Worm (Caenorhabditis elegans) whole organism, L4 larva: ENCODE results near the gene mrpl-53.

Experiments used
- D1046.2 ChIP-seq: fragments of 200-800 bp; sonication (Bioruptor generic); IDR thresholded peaks from 2 replicates; pipeline ENCODE4 v1.3.6; 2022; ENCODE audit warnings: missing genetic modification characterization, missing compliant biosample characterization
- T26A8.4 ChIP-seq: fragments of 200-800 bp; sonication (Bioruptor generic); IDR thresholded peaks from 2 replicates; pipeline ENCODE4 v1.3.6; 2022; ENCODE audit warnings: missing genetic modification characterization, missing compliant biosample characterization
- Y75B8A.6 ChIP-seq: fragments of 200-800 bp; sonication (Bioruptor generic); IDR thresholded peaks from 2 replicates; pipeline ENCODE4 v1.3.6; 2022; ENCODE audit warnings: missing genetic modification reagents, missing genetic modification characterization, missing compliant biosample characterization
- aha-1 ChIP-seq: fragments of 150-350 bp; peaks from one replicate; lab custom pipeline; 2014; ENCODE audit warnings: missing biosample characterization, missing genetic modification characterization
- ctbp-1 ChIP-seq: fragments of 200-800 bp; sonication (Bioruptor generic); IDR thresholded peaks from 2 replicates; pipeline ENCODE4 v1.3.6; 2022; ENCODE audit warnings: missing genetic modification reagents, missing genetic modification characterization, missing compliant biosample characterization
- daf-16 ChIP-seq, 3 experiments: sonication (generic microtip); optimal IDR thresholded peaks; 2 replicates each; lab custom pipeline; 2016 to 2017; ENCODE audit warnings: missing genetic modification characterization in 3 of 3, missing genetic modification reagents in 3 of 3, mild to moderate bottlenecking in 2 of 3, missing compliant biosample characterization in 2 of 3, missing biosample characterization in 1 of 3, moderate library complexity in 1 of 3
- dmd-6 ChIP-seq: fragments of 200-800 bp; sonication (Bioruptor generic); IDR thresholded peaks from 2 replicates; pipeline ENCODE4 v1.3.6; 2022; ENCODE audit warnings: missing genetic modification reagents, missing genetic modification characterization, missing compliant biosample characterization
- dmd-8 ChIP-seq: fragments of 200-800 bp; sonication (Bioruptor generic); IDR thresholded peaks from 2 replicates; pipeline ENCODE4 v1.3.6; 2022; ENCODE audit warnings: missing genetic modification characterization, missing compliant biosample characterization
- dmd-9 ChIP-seq: fragments of 200-800 bp; sonication (Bioruptor generic); IDR thresholded peaks from 2 replicates; pipeline ENCODE4 v1.3.6; 2022; ENCODE audit warnings: missing genetic modification reagents, missing genetic modification characterization, missing compliant biosample characterization
- dve-1 ChIP-seq: sonication (generic microtip); optimal IDR thresholded peaks from 2 replicates; lab custom pipeline; 2017; ENCODE audit warnings: antibody characterized with exemption, mild to moderate bottlenecking, missing genetic modification characterization, missing compliant biosample characterization; ENCODE audit not compliant: insufficient read depth
- egl-27 ChIP-seq: sonication (generic microtip); optimal IDR thresholded peaks from 3 replicates; lab custom pipeline; 2017; ENCODE audit warnings: missing biosample characterization, missing genetic modification reagents, missing genetic modification characterization
- gei-8 ChIP-seq: fragments of 200-800 bp; sonication (Bioruptor generic); optimal IDR thresholded peaks from 2 replicates; lab custom pipeline; 2018; ENCODE audit warnings: mild to moderate bottlenecking, missing genetic modification characterization, missing compliant biosample characterization
- hif-1 ChIP-seq, 2 experiments: sonication (generic microtip); optimal IDR thresholded peaks; 2 replicates each; lab custom pipeline; 2016 to 2017; ENCODE audit warnings: missing compliant biosample characterization in 2 of 2, missing genetic modification characterization in 2 of 2, missing genetic modification reagents in 2 of 2, missing genotype in 2 of 2, mild to moderate bottlenecking in 1 of 2
- hlh-11 ChIP-seq: fragments of 200-800 bp; sonication (Bioruptor generic); optimal IDR thresholded peaks from 2 replicates; lab custom pipeline; 2018; ENCODE audit warnings: mild to moderate bottlenecking, missing genetic modification characterization, missing compliant biosample characterization
- hlh-30 ChIP-seq: sonication (generic microtip); optimal IDR thresholded peaks from 2 replicates; lab custom pipeline; 2017; ENCODE audit warnings: antibody characterized with exemption, mild to moderate bottlenecking, missing genetic modification characterization, missing compliant biosample characterization; ENCODE audit not compliant: insufficient read depth
- lin-1 ChIP-seq: fragments of 200-800 bp; sonication (Bioruptor generic); IDR thresholded peaks from 2 replicates; pipeline ENCODE4 v1.3.6; 2022; ENCODE audit warnings: missing genetic modification reagents, missing genetic modification characterization, missing compliant biosample characterization
- lir-3 ChIP-seq: sonication (generic microtip); optimal IDR thresholded peaks from 2 replicates; lab custom pipeline; 2016; ENCODE audit warnings: mild to moderate bottlenecking, missing genetic modification characterization, missing compliant biosample characterization
- lsy-2 ChIP-seq, 2 experiments: fragments of 150-350 bp in 1 of 2; sonication (generic microtip) in 1 of 2; optimal IDR thresholded peaks; 2 replicates each; lab custom pipeline; 2014 to 2017; ENCODE audit warnings: missing biosample characterization in 2 of 2, missing genetic modification characterization in 2 of 2
- madf-5 ChIP-seq, 2 experiments: fragments of 200-800 bp; sonication (Bioruptor generic); IDR thresholded peaks; 2 replicates each; pipeline ENCODE4 v1.3.6; 2022; ENCODE audit warnings: missing compliant biosample characterization in 2 of 2, missing genetic modification characterization in 2 of 2
- mdl-1 ChIP-seq, 2 experiments: fragments of 150-350 bp in 1 of 2; sonication (generic microtip) in 1 of 2; optimal IDR thresholded peaks; 2 replicates each; lab custom pipeline; 2014 to 2017; ENCODE audit warnings: missing biosample characterization in 2 of 2, missing genetic modification characterization in 2 of 2
- mep-1 ChIP-seq: fragments of 150-350 bp; sonication (generic microtip); optimal IDR thresholded peaks from 3 replicates; lab custom pipeline; 2014; ENCODE audit warnings: missing biosample characterization, missing genetic modification characterization
- mes-2 ChIP-seq: sonication (generic microtip); optimal IDR thresholded peaks from 2 replicates; lab custom pipeline; 2016; ENCODE audit warnings: missing genotype, mild to moderate bottlenecking, missing genetic modification characterization, missing compliant biosample characterization; ENCODE audit not compliant: poor library complexity, severe bottlenecking
- mxl-3 ChIP-seq: fragments of 200-800 bp; sonication (Bioruptor generic); optimal IDR thresholded peaks from 2 replicates; lab custom pipeline; 2018; ENCODE audit warnings: mild to moderate bottlenecking, missing genetic modification characterization, missing compliant biosample characterization
- nhr-102 ChIP-seq: sonication (generic microtip); optimal IDR thresholded peaks from 2 replicates; lab custom pipeline; 2016; ENCODE audit warnings: mild to moderate bottlenecking, missing genetic modification characterization, moderate library complexity, missing compliant biosample characterization
- nhr-25 ChIP-seq: sonication (generic microtip); optimal IDR thresholded peaks from 2 replicates; lab custom pipeline; 2017; ENCODE audit warnings: missing genetic modification characterization, mild to moderate bottlenecking, missing compliant biosample characterization, antibody characterized with exemption, moderate library complexity, borderline replicate concordance; ENCODE audit not compliant: insufficient read depth
- nhr-28 ChIP-seq: fragments of 150-350 bp; optimal IDR thresholded peaks from 2 replicates; lab custom pipeline; 2014; ENCODE audit warnings: missing biosample characterization, missing genetic modification characterization
- nhr-42 ChIP-seq: fragments of 200-800 bp; sonication (Bioruptor generic); IDR thresholded peaks from 2 replicates; pipeline ENCODE4 v1.3.6; 2022; ENCODE audit warnings: missing genetic modification characterization, missing compliant biosample characterization
- nhr-48 ChIP-seq: sonication (generic microtip); optimal IDR thresholded peaks from 2 replicates; lab custom pipeline; 2016; ENCODE audit warnings: mild to moderate bottlenecking, missing genetic modification characterization, missing compliant biosample characterization
- nhr-77 ChIP-seq: fragments of 150-350 bp; optimal IDR thresholded peaks from 2 replicates; lab custom pipeline; 2014; ENCODE audit warnings: missing biosample characterization, missing genetic modification characterization
- php-3 ChIP-seq: fragments of 200-800 bp; sonication (Bioruptor generic); IDR thresholded peaks from 2 replicates; pipeline ENCODE4 v1.3.6; 2022; ENCODE audit warnings: missing genetic modification reagents, missing genetic modification characterization, missing compliant biosample characterization
- pqm-1 ChIP-seq: sonication (generic microtip); optimal IDR thresholded peaks from 2 replicates; lab custom pipeline; 2017; ENCODE audit warnings: missing biosample characterization, missing genetic modification characterization
- rbr-2 ChIP-seq: sonication (generic microtip); optimal IDR thresholded peaks from 2 replicates; lab custom pipeline; 2016; ENCODE audit warnings: missing genotype, missing genetic modification characterization, missing compliant biosample characterization
- tra-1 ChIP-seq: fragments of 200-800 bp; sonication (Bioruptor generic); IDR thresholded peaks from 2 replicates; pipeline ENCODE4 v1.3.6; 2022; ENCODE audit warnings: missing genetic modification reagents, missing genetic modification characterization, missing compliant biosample characterization
- unc-130 ChIP-seq: sonication (generic microtip); optimal IDR thresholded peaks from 2 replicates; lab custom pipeline; 2016; ENCODE audit warnings: missing genetic modification reagents, missing genetic modification characterization, missing compliant biosample characterization
- unc-39 ChIP-seq: sonication (generic microtip); optimal IDR thresholded peaks from 2 replicates; lab custom pipeline; 2017; ENCODE audit warnings: missing biosample characterization, missing genetic modification characterization
- unc-62 ChIP-seq, 3 experiments: fragments of 150-350 bp in 1 of 3; sonication (generic microtip); optimal IDR thresholded peaks in 2 of 3; peaks in 1 of 3; 1 replicate in 1 of 3; 2 replicates in 2 of 3; lab custom pipeline; 2014 to 2017; ENCODE audit warnings: missing biosample characterization in 3 of 3, missing genetic modification characterization in 3 of 3, missing genetic modification reagents in 3 of 3, missing genotype in 1 of 3
- zag-1 ChIP-seq: fragments of 150-350 bp; optimal IDR thresholded peaks from 2 replicates; lab custom pipeline; 2014; ENCODE audit warnings: missing biosample characterization, missing genetic modification characterization
- zip-11 ChIP-seq: fragments of 200-800 bp; sonication (Bioruptor generic); IDR thresholded peaks from 2 replicates; pipeline ENCODE4 v1.3.6; 2022; ENCODE audit warnings: missing genetic modification characterization, missing compliant biosample characterization
- ztf-7 ChIP-seq: fragments of 150-350 bp; optimal IDR thresholded peaks from 2 replicates; lab custom pipeline; 2014; ENCODE audit warnings: missing biosample characterization, missing genetic modification characterization

The mrpl-53 gene

DNA sequence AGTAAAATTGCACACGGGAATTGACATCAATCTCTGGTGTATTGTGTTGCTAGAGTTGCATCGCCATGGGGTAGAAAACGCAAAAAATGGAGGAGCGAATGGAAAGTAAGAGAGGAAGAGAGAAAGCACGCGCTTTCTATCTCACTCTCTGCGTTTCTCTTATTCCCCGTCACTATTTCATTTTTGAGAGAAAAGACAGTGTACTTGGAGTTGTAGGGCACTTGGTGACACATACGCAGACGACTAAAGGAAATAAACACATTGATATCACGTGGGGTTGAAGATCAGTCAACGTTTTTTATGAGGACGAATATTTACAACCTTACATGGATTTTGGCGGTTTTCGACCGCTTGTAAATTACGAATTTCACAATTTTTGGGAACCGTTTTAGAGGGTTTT is 6.0 kb downstream of the mrpl-53 start (continued):
- TF ChIP-seq unc-39 (tag; lab: Kevin White, UChicago) (no peak), zag-1 (tag; lab: Kevin White, UChicago) (no peak), Y75B8A.6 (0 out of 2 replicates have a peak, but pooled peaks have one; percentile 16), unc-130 (GFP tag; lab: Kevin White, UChicago) (no peak), mxl-3 (peak; percentile 99), T26A8.4 (GFP tag; lab: Robert Waterston, UW) (peak; percentile 76), nhr-42 (GFP tag; lab: Robert Waterston, UW) (peak; percentile 76; the same call in 1 of the 2 replicates), ztf-7 (tag; lab: Kevin White, UChicago) (peak; percentile 43), tra-1 (GFP tag; lab: Robert Waterston, UW) (peak; percentile 97), egl-27 (tag; lab: Kevin White, UChicago) (no peak), nhr-25 (tag; lab: Kevin White, UChicago) (peak; percentile 62), dmd-8 (GFP tag; lab: Robert Waterston, UW) (no peak)

DNA sequence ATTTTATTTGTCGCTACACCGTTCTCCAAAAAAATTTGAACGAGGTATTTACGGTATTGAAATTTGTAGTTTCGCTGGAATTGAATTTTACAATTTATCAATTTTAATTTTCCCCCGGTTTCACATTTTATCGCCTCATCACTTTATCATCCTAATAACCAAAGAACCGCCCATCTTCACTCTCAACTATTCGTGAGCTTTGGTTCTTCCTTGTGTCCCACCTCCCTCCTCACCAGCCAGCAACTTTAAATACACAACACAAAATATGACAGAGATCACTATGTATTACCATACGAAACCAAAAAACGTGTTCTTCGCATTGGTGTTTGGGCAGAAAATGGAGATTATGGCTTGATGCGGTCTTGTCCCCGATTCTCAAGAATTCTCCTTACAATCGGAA is 6.6 kb downstream of the mrpl-53 start:
- TF ChIP-seq mdl-1 (tag; optimal IDR thresholded peaks at IDR 0.05; lab: Kevin White, UChicago) (peak in 1 of 2 experiments; percentile 41), unc-62 (GFP tag; optimal IDR thresholded peaks at IDR 0.05 in 1 of 2; lab: Kevin White, UChicago) (peak in 1 of 2 experiments; percentile 69), unc-62 (tag; optimal IDR thresholded peaks at IDR 0.05; lab: Kevin White, UChicago) (no peak), dmd-6 (peak; percentile 72), dmd-9 (GFP tag; lab: Robert Waterston, UW) (no peak), gei-8 (GFP tag; lab: Kevin White, UChicago) (no peak), nhr-28 (peak; percentile 82), madf-5 (GFP tag; IDR thresholded peaks at IDR 0.05; lab: Robert Waterston, UW) (no peak), rbr-2 (tag; lab: Kevin White, UChicago) (no peak), mes-2 (peak; percentile 30), dve-1 (tag; lab: Kevin White, UChicago) (peak; percentile 73), T26A8.4 (GFP tag; lab: Robert Waterston, UW) (no peak), daf-16 (GFP tag; optimal IDR thresholded peaks at IDR 0.05; lab: Kevin White, UChicago) (no peak), daf-16 (tag; optimal IDR thresholded peaks at IDR 0.05; lab: Kevin White, UChicago) (peak; percentile 61), nhr-102 (tag; lab: Kevin White, UChicago) (no peak), D1046.2 (GFP tag; lab: Robert Waterston, UW) (no peak), aha-1 (tag; lab: Kevin White, UChicago) (peak; percentile 58), lir-3 (tag; lab: Kevin White, UChicago) (no peak), hlh-11 (tag; lab: Kevin White, UChicago) (peak; percentile 47), zip-11 (no peak), tra-1 (GFP tag; lab: Robert Waterston, UW) (0 out of 2 replicates have a peak, but pooled peaks have one; percentile 28), lin-1 (peak; percentile 31; the same call in 1 of the 2 replicates), mxl-3 (peak; percentile 34), hif-1 (tag; optimal IDR thresholded peaks at IDR 0.05; lab: Kevin White, UChicago) (peak in 1 of 2 experiments; percentile 15), hlh-30 (tag; lab: Kevin White, UChicago) (peak; percentile 24), mep-1 (tag; lab: Kevin White, UChicago) (peak; percentile 6)

ce11 chrII:9604685-9605084 is 7.3 kb downstream of the mrpl-53 start:
- TF ChIP-seq unc-62 (GFP tag; optimal IDR thresholded peaks at IDR 0.05 in 1 of 2; lab: Kevin White, UChicago) (no peak), unc-62 (tag; optimal IDR thresholded peaks at IDR 0.05; lab: Kevin White, UChicago) (no peak), hlh-30 (tag; lab: Kevin White, UChicago) (peak; percentile 25), pqm-1 (tag; lab: Kevin White, UChicago) (peak; percentile 37), lir-3 (tag; lab: Kevin White, UChicago) (no peak), nhr-28 (peak; percentile 40), nhr-48 (tag; lab: Kevin White, UChicago) (no peak), daf-16 (GFP tag; optimal IDR thresholded peaks at IDR 0.05; lab: Kevin White, UChicago) (no peak), daf-16 (tag; optimal IDR thresholded peaks at IDR 0.05; lab: Kevin White, UChicago) (peak; percentile 47), ctbp-1 (no peak), lsy-2 (tag; optimal IDR thresholded peaks at IDR 0.05; lab: Kevin White, UChicago) (peak in 1 of 2 experiments; percentile 4), php-3 (GFP tag; lab: Robert Waterston, UW) (no peak), dmd-6 (peak; percentile 52; the same call in 1 of the 2 replicates), nhr-77 (tag; lab: Kevin White, UChicago) (peak; percentile 15)
- TF ChIP-seq, all 104 proteins: peak for 7
